Worm (Caenorhabditis elegans): Measurements from ENCODE around the gene F38B7.11.
A peak's percentile ranks its signal among the peaks of the same experiment; 100 is the strongest.

The F38B7.11 gene

ce11 chrV:11504853-11505397 lies 42.0 kb upstream of the F38B7.11 start, which contains the start of the genes C55A6.1 and C55A6.10:
Gene C55A6.1 (minus strand): TSS chrV:11504968.
Gene C55A6.10 (plus strand): TSS chrV:11505347.
- peak; percentile 90 for TF ChIP-seq ekl-4 (GFP tag; IDR thresholded peaks at IDR 0.05)
- TF ChIP-seq lin-54 (GFP tag; optimal IDR thresholded peaks at IDR 0.05) = peak; percentile 72
- peak; percentile 46 for TF ChIP-seq snpc-1.3 (tag; optimal IDR thresholded peaks at IDR 0.05; ENCODE audit: insufficient read depth)
- TF ChIP-seq pbrm-1 (GFP tag; IDR thresholded peaks at IDR 0.05) = peak; percentile 93
- TF ChIP-seq ztf-26 (tag; optimal IDR thresholded peaks at IDR 0.05) = peak; percentile 51
- TF ChIP-seq C06A6.2 (GFP tag; conservative IDR thresholded peaks at IDR 0.05) = peak; percentile 83
- peak; percentile 89 for TF ChIP-seq lin-40 (tag; optimal IDR thresholded peaks at IDR 0.05)
- peak; percentile 82; the same call in 1 of the 2 replicates for TF ChIP-seq ztf-28 (GFP tag; IDR thresholded peaks at IDR 0.05)
- TF ChIP-seq ztf-6 (GFP tag; IDR thresholded peaks at IDR 0.05) = 0 out of 2 replicates have a peak, but pooled peaks have one; percentile 17
- TF ChIP-seq madf-8 (GFP tag; conservative IDR thresholded peaks at IDR 0.05) = peak; percentile 42; the same call in 1 of the 2 replicates
- TF ChIP-seq attf-3 (GFP tag; conservative IDR thresholded peaks at IDR 0.05) = peak; percentile 69
- TF ChIP-seq Y79H2A.3 (GFP tag; conservative IDR thresholded peaks at IDR 0.05) = peak; percentile 70; the same call in 1 of the 2 replicates
- TF ChIP-seq attf-6 (GFP tag; IDR thresholded peaks at IDR 0.05) = peak; percentile 76
- peak; percentile 70; the same call in 1 of the 2 replicates for TF ChIP-seq Y53G8AR.9 (GFP tag; conservative IDR thresholded peaks at IDR 0.05)
- TF ChIP-seq tlf-1 (GFP tag; optimal IDR thresholded peaks at IDR 0.05) = peak; percentile 30
- TF ChIP-seq ceh-100 (GFP tag; IDR thresholded peaks at IDR 0.05) = peak; percentile 97
- peak; percentile 50 for TF ChIP-seq K12H6.12 (tag; optimal IDR thresholded peaks at IDR 0.05)
- TF ChIP-seq B0035.1 (tag; optimal IDR thresholded peaks at IDR 0.05) = peak; percentile 35
- peak; percentile 56 for TF ChIP-seq F23B12.7 (tag; optimal IDR thresholded peaks at IDR 0.05; ENCODE audit: insufficient read depth)
- TF ChIP-seq ZK185.1 (tag; optimal IDR thresholded peaks at IDR 0.05; ENCODE audit: poor library complexity, severe bottlenecking) = peak; percentile 64
- peak; percentile 59 for TF ChIP-seq athp-1 (tag; optimal IDR thresholded peaks at IDR 0.05)
- peak; percentile 78; the same call in 1 of the 2 replicates for TF ChIP-seq K11D2.4 (GFP tag; IDR thresholded peaks at IDR 0.05)
- TF ChIP-seq egrh-3 (GFP tag; IDR thresholded peaks at IDR 0.05) = peak; percentile 69; the same call in 1 of the 2 replicates
- peak; percentile 86 for TF ChIP-seq attf-5 (GFP tag; optimal IDR thresholded peaks at IDR 0.05)
- TF ChIP-seq Y56A3A.18 (GFP tag; IDR thresholded peaks at IDR 0.05) = peak; percentile 70; the same call in 1 of the 2 replicates
- TF ChIP-seq Y67H2A.10 (GFP tag; conservative IDR thresholded peaks at IDR 0.05) = peak; percentile 71; the same call in 1 of the 2 replicates
- peak; percentile 15 for TF ChIP-seq die-1 (tag; optimal IDR thresholded peaks at IDR 0.05)
- TF ChIP-seq lsl-1 (GFP tag; optimal IDR thresholded peaks at IDR 0.05) = peak; percentile 61
- TF ChIP-seq cebp-1 (GFP tag; IDR thresholded peaks at IDR 0.05) = 0 out of 2 replicates have a peak, but pooled peaks have one; percentile 32
- TF ChIP-seq cebp-1 (tag; optimal IDR thresholded peaks at IDR 0.05) = peak; percentile 79
- peak; percentile 78; the same call in 1 of the 2 replicates for TF ChIP-seq Y95B8A.8 (GFP tag; IDR thresholded peaks at IDR 0.05)
- peak; percentile 80 for TF ChIP-seq rcor-1 (GFP tag; IDR thresholded peaks at IDR 0.05)
- TF ChIP-seq snpc-4 (GFP tag; optimal IDR thresholded peaks at IDR 0.05) = peak; percentile 51
- TF ChIP-seq snpc-4 (tag; optimal IDR thresholded peaks at IDR 0.05) = peak in 3 of 4 experiments; percentile 65 to 77 (median 75)
- TF ChIP-seq nhr-80 (tag; optimal IDR thresholded peaks at IDR 0.05) = peak; percentile 70
- TF ChIP-seq bed-2 (GFP tag; IDR thresholded peaks at IDR 0.05) = peak; percentile 50; the same call in 1 of the 2 replicates
- TF ChIP-seq lin-26 (GFP tag; IDR thresholded peaks at IDR 0.05) = 0 out of 2 replicates have a peak, but pooled peaks have one; percentile 54
- peak; percentile 91 for TF ChIP-seq mcd-1 (GFP tag; IDR thresholded peaks at IDR 0.05)
- peak; percentile 61 for TF ChIP-seq F49E8.2 (tag; optimal IDR thresholded peaks at IDR 0.05; ENCODE audit: insufficient read depth)
- TF ChIP-seq madf-10 (tag; optimal IDR thresholded peaks at IDR 0.05) = peak; percentile 73
- TF ChIP-seq ztf-18 (tag; optimal IDR thresholded peaks at IDR 0.05) = peak; percentile 86
- 0 out of 2 replicates have a peak, but pooled peaks have one; percentile 27 for TF ChIP-seq sea-2 (GFP tag; IDR thresholded peaks at IDR 0.05)
- peak in 1 of 2 experiments; percentile 29 for TF ChIP-seq let-607 (tag; optimal IDR thresholded peaks at IDR 0.05)
- peak; percentile 65; the same call in 1 of the 2 replicates for TF ChIP-seq egl-44 (GFP tag; IDR thresholded peaks at IDR 0.05)
- TF ChIP-seq hmg-1.2 (GFP tag; IDR thresholded peaks at IDR 0.05) = peak; percentile 64; the same call in 1 of the 2 replicates
- peak; percentile 72 for TF ChIP-seq ceh-27 (GFP tag; optimal IDR thresholded peaks at IDR 0.05)

Measured in whole organism, young adult.